Worm (Caenorhabditis elegans): Measurements from ENCODE around the gene F48B9.1.

- TF ChIP-seq nhr-11 (tag; optimal IDR thresholded peaks at IDR 0.05) (no peak), pha-4 (tag; optimal IDR thresholded peaks at IDR 0.05) (peak; percentile 17), nhr-237 (tag; optimal IDR thresholded peaks at IDR 0.05) (no peak), lin-39 (tag; optimal IDR thresholded peaks at IDR 0.05) (no peak), eor-1 (tag; optimal IDR thresholded peaks at IDR 0.05) (no peak), aly-2 (tag; optimal IDR thresholded peaks at IDR 0.05) (no peak), ztf-11 (tag; optimal IDR thresholded peaks at IDR 0.05) (no peak), fkh-2 (tag; optimal IDR thresholded peaks at IDR 0.05) (no peak)
These were observed 36.0 kb downstream of the F48B9.1 start for ce11 chrX:2216662-2217061.
